Fruit fly (Drosophila melanogaster) whole organism, embryonic: ENCODE data around the gene Cyp40.
A peak's percentile ranks its signal among the peaks of the same experiment; 100 is the strongest.

Experiments
- Adf1 ChIP-seq: fragments of 200-800 bp; sonication (Bioruptor generic); IDR thresholded peaks from 2 replicates; pipeline ENCODE4 v1.3.6; 2022; ENCODE audit warnings: missing biosample characterization, missing genetic modification characterization
- Antp ChIP-seq: fragments of 200-800 bp; sonication (Bioruptor generic); optimal IDR thresholded peaks from 3 replicates; lab custom pipeline; 2016; ENCODE audit warnings: missing biosample characterization, missing genetic modification characterization
- CG11085 ChIP-seq: fragments of 200-800 bp; sonication (Bioruptor generic); IDR thresholded peaks from 2 replicates; pipeline ENCODE4 v1.3.6; 2022; ENCODE audit warnings: missing biosample characterization, missing genetic modification characterization
- CG12219 ChIP-seq: fragments of 200-800 bp; sonication (Bioruptor generic); optimal IDR thresholded peaks from 3 replicates; lab custom pipeline; 2018; ENCODE audit warnings: missing biosample characterization, mild to moderate bottlenecking, missing genetic modification characterization
- CG12391 ChIP-seq: fragments of 200-800 bp; sonication (Bioruptor generic); optimal IDR thresholded peaks from 3 replicates; lab custom pipeline; 2018; ENCODE audit warnings: missing biosample characterization, mild to moderate bottlenecking, missing genetic modification characterization, moderate library complexity
- CG13296 ChIP-seq: fragments of 200-800 bp; sonication (Bioruptor generic); optimal IDR thresholded peaks from 3 replicates; lab custom pipeline; 2018; ENCODE audit warnings: missing biosample characterization, mild to moderate bottlenecking, missing genetic modification characterization
- CG13624 ChIP-seq: fragments of 200-800 bp; sonication (Bioruptor generic); optimal IDR thresholded peaks from 2 replicates; lab custom pipeline; 2016; ENCODE audit warnings: missing biosample characterization, missing genetic modification characterization
- CG15479 ChIP-seq: fragments of 200-800 bp; sonication (Bioruptor generic); optimal IDR thresholded peaks from 3 replicates; lab custom pipeline; 2019; ENCODE audit warnings: missing biosample characterization, mild to moderate bottlenecking, missing genetic modification characterization, moderate library complexity
- CG16863 ChIP-seq: fragments of 200-800 bp; sonication (Bioruptor generic); optimal IDR thresholded peaks from 3 replicates; lab custom pipeline; 2016; ENCODE audit warnings: missing biosample characterization, missing genetic modification characterization
- CG17328 ChIP-seq: fragments of 200-800 bp; sonication (Bioruptor generic); IDR thresholded peaks from 2 replicates; pipeline ENCODE4 v1.3.6; 2022; ENCODE audit warnings: missing biosample characterization, missing genetic modification characterization
- CG17385 ChIP-seq: fragments of 200-800 bp; sonication (Bioruptor generic); optimal IDR thresholded peaks from 3 replicates; lab custom pipeline; 2018; ENCODE audit warnings: missing biosample characterization, mild to moderate bottlenecking, missing genetic modification characterization
- CG17829 ChIP-seq: fragments of 200-800 bp; optimal IDR thresholded peaks from 2 replicates; lab custom pipeline; 2019; ENCODE audit warnings: missing biosample characterization, mild to moderate bottlenecking, missing genetic modification characterization, moderate library complexity
- CG2199 ChIP-seq: fragments of 200-800 bp; sonication (Bioruptor generic); IDR thresholded peaks from 3 replicates; pipeline ENCODE4 v1.3.6; 2022; ENCODE audit warnings: missing biosample characterization, missing genetic modification characterization
- CG2712 ChIP-seq: fragments of 200-800 bp; optimal IDR thresholded peaks from 3 replicates; lab custom pipeline; 2019; ENCODE audit warnings: missing biosample characterization, mild to moderate bottlenecking, missing genetic modification characterization, moderate library complexity
- CG30020 ChIP-seq: fragments of 200-800 bp; optimal IDR thresholded peaks from 2 replicates; lab custom pipeline; 2019; ENCODE audit warnings: missing biosample characterization, mild to moderate bottlenecking, missing genetic modification characterization, moderate library complexity
- CG30403 ChIP-seq: fragments of 200-800 bp; sonication (Bioruptor generic); optimal IDR thresholded peaks from 3 replicates; lab custom pipeline; 2016; ENCODE audit warnings: missing biosample characterization, missing genetic modification characterization
- CG5953 ChIP-seq: fragments of 200-800 bp; sonication (Bioruptor generic); IDR thresholded peaks from 2 replicates; pipeline ENCODE4 v1.3.6; 2022; ENCODE audit warnings: missing biosample characterization, missing genetic modification characterization
- CG6791 ChIP-seq: fragments of 200-800 bp; sonication (Bioruptor generic); IDR thresholded peaks from 3 replicates; pipeline ENCODE4 v1.3.6; 2022; ENCODE audit warnings: missing biosample characterization, missing genetic modification characterization; ENCODE audit not compliant: partially characterized antibody
- CG8478 ChIP-seq: fragments of >200 bp; optimal IDR thresholded peaks from 2 replicates; lab custom pipeline; 2018
- CG8944 ChIP-seq: fragments of 200-800 bp; sonication (Bioruptor generic); optimal IDR thresholded peaks from 3 replicates; lab custom pipeline; 2016; ENCODE audit warnings: missing biosample characterization, missing genetic modification characterization
- CG9797 ChIP-seq: fragments of 200-800 bp; sonication (Bioruptor generic); optimal IDR thresholded peaks from 3 replicates; lab custom pipeline; 2018; ENCODE audit warnings: missing biosample characterization, mild to moderate bottlenecking, missing genetic modification characterization
- D19A ChIP-seq: fragments of 200-800 bp; optimal IDR thresholded peaks from 3 replicates; lab custom pipeline; 2019; ENCODE audit warnings: missing biosample characterization, mild to moderate bottlenecking, missing genetic modification characterization, moderate library complexity
- Dad ChIP-seq: fragments of 200-800 bp; sonication (Bioruptor generic); optimal IDR thresholded peaks from 3 replicates; lab custom pipeline; 2016; ENCODE audit warnings: missing biosample characterization, missing genetic modification characterization
- Deaf1 ChIP-seq: fragments of 200-800 bp; optimal IDR thresholded peaks from 3 replicates; lab custom pipeline; 2019; ENCODE audit warnings: missing biosample characterization, mild to moderate bottlenecking, missing genetic modification characterization, moderate library complexity
- Dek ChIP-seq: fragments of 200-800 bp; sonication (Bioruptor generic); optimal IDR thresholded peaks from 3 replicates; lab custom pipeline; 2019; ENCODE audit warnings: missing biosample characterization, mild to moderate bottlenecking, missing genetic modification characterization, moderate library complexity
- Dip3 ChIP-seq: fragments of 200-800 bp; sonication (Bioruptor generic); optimal IDR thresholded peaks from 3 replicates; lab custom pipeline; 2016; ENCODE audit warnings: missing biosample characterization, missing genetic modification characterization
- ERR ChIP-seq: fragments of 200-800 bp; sonication (Bioruptor generic); optimal IDR thresholded peaks from 2 replicates; lab custom pipeline; 2016; ENCODE audit warnings: missing biosample characterization, missing genetic modification characterization
- Fer3 ChIP-seq: fragments of 200-800 bp; sonication (Bioruptor generic); optimal IDR thresholded peaks from 2 replicates; lab custom pipeline; 2018; ENCODE audit warnings: missing biosample characterization, mild to moderate bottlenecking, missing genetic modification characterization, moderate library complexity
- HHEX ChIP-seq: fragments of 200-800 bp; sonication (Bioruptor generic); optimal IDR thresholded peaks from 3 replicates; lab custom pipeline; 2017; ENCODE audit warnings: missing biosample characterization, mild to moderate bottlenecking, missing genetic modification characterization, missing genetic modification reagents
- Hr51 ChIP-seq, 2 experiments: fragments of 200-800 bp; sonication (Bioruptor generic); optimal IDR thresholded peaks; 2 replicates in 1 of 2; 3 replicates in 1 of 2; lab custom pipeline; 2016 to 2018; ENCODE audit warnings: missing biosample characterization in 2 of 2, missing genetic modification characterization in 2 of 2, mild to moderate bottlenecking in 1 of 2, moderate library complexity in 1 of 2
- MTF-1 ChIP-seq: fragments of 200-800 bp; sonication (Bioruptor generic); optimal IDR thresholded peaks from 2 replicates; lab custom pipeline; 2018; ENCODE audit warnings: missing biosample characterization, mild to moderate bottlenecking, missing genetic modification characterization, borderline replicate concordance
- NC2β ChIP-seq: fragments of 200-800 bp; sonication (Bioruptor generic); optimal IDR thresholded peaks from 2 replicates; lab custom pipeline; 2016; ENCODE audit warnings: missing biosample characterization, missing genetic modification characterization
- Nf-YA ChIP-seq: fragments of 200-800 bp; sonication (Bioruptor generic); IDR thresholded peaks from 2 replicates; pipeline ENCODE4 v1.3.6; 2022; ENCODE audit warnings: missing biosample characterization, missing genetic modification characterization
- Ravus ChIP-seq: fragments of 200-800 bp; sonication (Bioruptor generic); IDR thresholded peaks from 2 replicates; pipeline ENCODE4 v1.3.6; 2022; ENCODE audit warnings: missing biosample characterization, missing genetic modification characterization
- Ssrp ChIP-seq: fragments of 200-800 bp; sonication (Bioruptor generic); optimal IDR thresholded peaks from 2 replicates; lab custom pipeline; 2018; ENCODE audit warnings: missing biosample characterization, mild to moderate bottlenecking, missing genetic modification characterization, moderate library complexity
- bigmax ChIP-seq: fragments of 200-800 bp; sonication (Bioruptor generic); optimal IDR thresholded peaks from 2 replicates; lab custom pipeline; 2018; ENCODE audit warnings: missing biosample characterization, mild to moderate bottlenecking, missing genetic modification characterization
- cas ChIP-seq: fragments of 200-800 bp; sonication (Bioruptor generic); IDR thresholded peaks from 2 replicates; pipeline ENCODE4 v1.3.6; 2022; ENCODE audit warnings: missing biosample characterization, missing genetic modification characterization
- chn ChIP-seq: fragments of 200-800 bp; sonication (Bioruptor generic); optimal IDR thresholded peaks from 2 replicates; lab custom pipeline; 2016; ENCODE audit warnings: missing biosample characterization, missing genetic modification characterization
- ci ChIP-seq: fragments of 200-800 bp; sonication (Bioruptor generic); IDR thresholded peaks from 3 replicates; pipeline ENCODE4 v1.3.6; 2022; ENCODE audit warnings: missing biosample characterization, missing genetic modification characterization
- croc ChIP-seq: fragments of 200-800 bp; sonication (Bioruptor generic); conservative IDR thresholded peaks from 3 replicates; pipeline ENCODE4 v1.3.6; 2022; ENCODE audit warnings: missing biosample characterization, missing genetic modification characterization
- fd3F ChIP-seq: fragments of 200-800 bp; sonication (Bioruptor generic); optimal IDR thresholded peaks from 2 replicates; lab custom pipeline; 2018; ENCODE audit warnings: missing biosample characterization, mild to moderate bottlenecking, missing genetic modification characterization, moderate library complexity
- gce ChIP-seq: fragments of 200-800 bp; sonication (Bioruptor generic); IDR thresholded peaks from 3 replicates; pipeline ENCODE4 v1.3.6; 2022; ENCODE audit warnings: missing biosample characterization, missing genetic modification characterization
- grn ChIP-seq: fragments of 200-800 bp; sonication (Bioruptor generic); optimal IDR thresholded peaks from 3 replicates; lab custom pipeline; 2017; ENCODE audit warnings: missing biosample characterization, missing genetic modification characterization
- h ChIP-seq: fragments of >200 bp; optimal IDR thresholded peaks from 2 replicates; lab custom pipeline; 2017
- jigr1 ChIP-seq: fragments of 200-800 bp; sonication (Bioruptor generic); IDR thresholded peaks from 3 replicates; pipeline ENCODE4 v1.3.6; 2022; ENCODE audit warnings: missing biosample characterization, missing genetic modification characterization
- lbe ChIP-seq: fragments of 200-800 bp; sonication (Bioruptor generic); optimal IDR thresholded peaks from 2 replicates; lab custom pipeline; 2016; ENCODE audit warnings: missing biosample characterization, mild to moderate bottlenecking, missing genetic modification characterization
- lov ChIP-seq, 2 experiments: fragments of 200-800 bp in 1 of 2; fragments of >200 bp in 1 of 2; sonication (Bioruptor generic) in 1 of 2; IDR thresholded peaks in 1 of 2; optimal IDR thresholded peaks in 1 of 2; 2 replicates in 1 of 2; 3 replicates in 1 of 2; pipeline versions ENCODE4 v1.3.6 to Lab custom; 2017 to 2022; ENCODE audit warnings: missing biosample characterization in 1 of 2, missing genetic modification characterization in 1 of 2
- nmo ChIP-seq: fragments of 200-800 bp; sonication (Bioruptor generic); optimal IDR thresholded peaks from 2 replicates; lab custom pipeline; 2018; ENCODE audit warnings: missing biosample characterization, mild to moderate bottlenecking, missing genetic modification characterization, moderate library complexity
- rib ChIP-seq: fragments of 200-800 bp; sonication (Bioruptor generic); IDR thresholded peaks from 2 replicates; pipeline ENCODE4 v1.3.6; 2022; ENCODE audit warnings: missing biosample characterization, missing genetic modification characterization
- sens ChIP-seq: fragments of 200-800 bp; sonication (Bioruptor generic); peaks from one replicate; lab custom pipeline; 2016; ENCODE audit warnings: missing biosample characterization, missing genetic modification characterization
- trh ChIP-seq: fragments of 200-800 bp; sonication (Bioruptor generic); optimal IDR thresholded peaks from 2 replicates; lab custom pipeline; 2016; ENCODE audit warnings: missing biosample characterization, missing genetic modification characterization
- wdn ChIP-seq: fragments of 200-800 bp; sonication (Bioruptor generic); IDR thresholded peaks from 2 replicates; pipeline ENCODE4 v1.3.6; 2022; ENCODE audit warnings: missing biosample characterization, missing genetic modification characterization
- yki ChIP-seq: fragments of >200 bp; optimal IDR thresholded peaks from 3 replicates; lab custom pipeline; 2018

Cyp40 gene

dm6 chr3L:9678007-9678497, 49.6 kb downstream of the Cyp40 start (continued):
- no peak for TF ChIP-seq ci (GFP tag; lab: Robert Waterston, UW)
- no peak for TF ChIP-seq Adf1 (GFP tag; lab: Robert Waterston, UW)
- no peak for TF ChIP-seq chn
- TF ChIP-seq CG2199 (GFP tag; lab: Robert Waterston, UW): no peak
- TF ChIP-seq lov (optimal IDR thresholded peaks at IDR 0.05; lab: Kevin White, UChicago): no peak
- TF ChIP-seq lov (GFP tag; IDR thresholded peaks at IDR 0.05; lab: Robert Waterston, UW): no peak
- peak; percentile 6 for TF ChIP-seq CG12391 (tag; lab: Kevin White, UChicago)
- TF ChIP-seq trh (GFP tag; lab: Kevin White, UChicago): no peak
- TF ChIP-seq Antp: peak; percentile 3
- TF ChIP-seq fd3F (GFP tag; lab: Kevin White, UChicago): no peak
- TF ChIP-seq CG8478 (lab: Kevin White, UChicago): no peak
- no peak for TF ChIP-seq NC2β (GFP tag; lab: Kevin White, UChicago)
- TF ChIP-seq CG17385: no peak
- TF ChIP-seq CG2712: peak; percentile 28
- no peak for TF ChIP-seq Dek (tag; lab: Kevin White, UChicago)
- no peak for TF ChIP-seq rib (GFP tag; lab: Robert Waterston, UW)
- TF ChIP-seq CG30020 (tag; lab: Kevin White, UChicago): no peak
- no peak for TF ChIP-seq CG8944 (GFP tag; lab: Kevin White, UChicago)
- TF ChIP-seq ERR (GFP tag; lab: Kevin White, UChicago): no peak
- no peak for TF ChIP-seq wdn (GFP tag; lab: Robert Waterston, UW)
- TF ChIP-seq grn (GFP tag; lab: Kevin White, UChicago): no peak
- no peak for TF ChIP-seq bigmax (GFP tag; lab: Kevin White, UChicago)
- no peak for TF ChIP-seq cas
- TF ChIP-seq CG13296 (GFP tag; lab: Kevin White, UChicago): no peak
- no peak for TF ChIP-seq MTF-1 (GFP tag; lab: Kevin White, UChicago)
- TF ChIP-seq CG17829 (tag; lab: Kevin White, UChicago): no peak
- no peak for TF ChIP-seq HHEX (GFP tag; lab: Kevin White, UChicago)
- no peak for TF ChIP-seq CG9797
- TF ChIP-seq CG6791: 0 out of 3 replicates have a peak, but pooled peaks have one; percentile 40
- no peak for TF ChIP-seq jigr1 (GFP tag; lab: Robert Waterston, UW)
- no peak for TF ChIP-seq Dad (GFP tag; lab: Kevin White, UChicago)
- TF ChIP-seq Dip3: no peak
- TF ChIP-seq Nf-YA (GFP tag; lab: Robert Waterston, UW): no peak
- no peak for TF ChIP-seq Ravus
- no peak; the same call in 2 of the 3 replicates for TF ChIP-seq croc
- TF ChIP-seq CG12219 (GFP tag; lab: Kevin White, UChicago): no peak
- TF ChIP-seq Deaf1 (tag; lab: Kevin White, UChicago): no peak
- TF ChIP-seq CG30403: no peak
- no peak for TF ChIP-seq lbe (GFP tag; lab: Kevin White, UChicago)
- TF ChIP-seq CG17328: no peak
- TF ChIP-seq CG15479: peak; percentile 92
- no peak for TF ChIP-seq gce (GFP tag; lab: Robert Waterston, UW)
- no peak for TF ChIP-seq CG16863
- TF ChIP-seq CG11085 (GFP tag; lab: Robert Waterston, UW): no peak
- no peak for TF ChIP-seq Hr51 (GFP tag; optimal IDR thresholded peaks at IDR 0.05; lab: Kevin White, UChicago)
- TF ChIP-seq D19A (tag; lab: Kevin White, UChicago): no peak
- TF ChIP-seq nmo (GFP tag; lab: Kevin White, UChicago): no peak
- TF ChIP-seq CG5953 (GFP tag; lab: Robert Waterston, UW): no peak
- peak; percentile 8 for TF ChIP-seq Ssrp
- TF ChIP-seq h: no peak
- TF ChIP-seq Fer3 (tag; lab: Kevin White, UChicago): no peak
- no peak for TF ChIP-seq CG13624 (GFP tag; lab: Kevin White, UChicago)
- TF ChIP-seq sens (GFP tag; lab: Kevin White, UChicago): peak; percentile 86
- TF ChIP-seq yki (lab: Kevin White, UChicago): no peak
